Worm (Caenorhabditis elegans): ENCODE results near the gene inx-8.

ce11 chrIV:11693493-11693892 is 19.9 kb downstream of the inx-8 start, which contains the start of gene ZK792.12:
- TF ChIP-seq him-1 (tag; optimal IDR thresholded peaks at IDR 0.05): no peak
- TF ChIP-seq dao-5 (tag; optimal IDR thresholded peaks at IDR 0.05): no peak
- TF ChIP-seq W03F9.2 (tag; optimal IDR thresholded peaks at IDR 0.05): no peak
